Worm (Caenorhabditis elegans) whole organism, late embryonic: ENCODE results near the gene gst-8.

Source experiments
- C08G9.2 ChIP-seq: sonication (generic microtip); optimal IDR thresholded peaks from 2 replicates; lab custom pipeline; 2016; ENCODE audit warnings: mild to moderate bottlenecking, missing genetic modification characterization, moderate library complexity, missing compliant biosample characterization
- F13H6.1 ChIP-seq: sonication (generic microtip); optimal IDR thresholded peaks from 2 replicates; lab custom pipeline; 2016; ENCODE audit warnings: missing genetic modification characterization, missing compliant biosample characterization
- T23F11.4 ChIP-seq: fragments of 200-800 bp; sonication (Bioruptor generic); optimal IDR thresholded peaks from 2 replicates; lab custom pipeline; 2018; ENCODE audit warnings: mild to moderate bottlenecking, missing genetic modification characterization, missing compliant biosample characterization
- ahr-1 ChIP-seq: sonication (generic microtip); optimal IDR thresholded peaks from 2 replicates; lab custom pipeline; 2016; ENCODE audit warnings: missing genetic modification characterization, missing compliant biosample characterization
- ama-1 ChIP-seq: fragments of 150-350 bp; optimal IDR thresholded peaks from 2 replicates; lab custom pipeline; 2014
- ceh-18 ChIP-seq: sonication (generic microtip); optimal IDR thresholded peaks from 2 replicates; lab custom pipeline; 2016; ENCODE audit warnings: missing genetic modification characterization, missing compliant biosample characterization
- ceh-2 ChIP-seq: sonication (generic microtip); optimal IDR thresholded peaks from 2 replicates; lab custom pipeline; 2016; ENCODE audit warnings: missing genotype, missing genetic modification characterization, missing compliant biosample characterization
- ceh-22 ChIP-seq: sonication (generic microtip); optimal IDR thresholded peaks from 2 replicates; lab custom pipeline; 2017; ENCODE audit warnings: missing biosample characterization, missing genetic modification characterization
- ceh-30 ChIP-seq: fragments of 150-350 bp; optimal IDR thresholded peaks from 2 replicates; lab custom pipeline; 2014; ENCODE audit warnings: missing biosample characterization, missing genetic modification characterization
- ceh-34 ChIP-seq: sonication (generic microtip); optimal IDR thresholded peaks from 2 replicates; lab custom pipeline; 2016; ENCODE audit warnings: mild to moderate bottlenecking, missing genetic modification characterization, missing compliant biosample characterization
- ceh-6 ChIP-seq: fragments of 200-800 bp; sonication (Bioruptor generic); optimal IDR thresholded peaks from 2 replicates; lab custom pipeline; 2018; ENCODE audit warnings: mild to moderate bottlenecking, missing genetic modification characterization, missing compliant biosample characterization
- dmd-4 ChIP-seq: sonication (generic microtip); optimal IDR thresholded peaks from 2 replicates; lab custom pipeline; 2016; ENCODE audit warnings: borderline replicate concordance, missing genetic modification characterization, missing compliant biosample characterization
- elt-2 ChIP-seq: sonication (generic microtip); optimal IDR thresholded peaks from 2 replicates; lab custom pipeline; 2016; ENCODE audit warnings: missing genetic modification reagents, missing genetic modification characterization, missing compliant biosample characterization
- elt-4 ChIP-seq: sonication (generic microtip); optimal IDR thresholded peaks from 2 replicates; lab custom pipeline; 2016; ENCODE audit warnings: missing genetic modification characterization, missing compliant biosample characterization
- fax-1 ChIP-seq: sonication (generic microtip); optimal IDR thresholded peaks from 2 replicates; lab custom pipeline; 2016; ENCODE audit warnings: missing genotype, missing genetic modification characterization, missing compliant biosample characterization
- fkh-6 ChIP-seq: sonication (generic microtip); optimal IDR thresholded peaks from 2 replicates; lab custom pipeline; 2016; ENCODE audit warnings: missing genetic modification characterization, missing compliant biosample characterization
- hlh-13 ChIP-seq: fragments of 200-800 bp; sonication (Bioruptor generic); optimal IDR thresholded peaks from 2 replicates; lab custom pipeline; 2018; ENCODE audit warnings: mild to moderate bottlenecking, missing genetic modification characterization, missing compliant biosample characterization
- hlh-30 ChIP-seq: sonication (generic microtip); optimal IDR thresholded peaks from 2 replicates; lab custom pipeline; 2017; ENCODE audit warnings: antibody characterized with exemption, missing genetic modification characterization, missing compliant biosample characterization; ENCODE audit not compliant: insufficient read depth
- hlh-8 ChIP-seq: sonication (generic microtip); optimal IDR thresholded peaks from 2 replicates; lab custom pipeline; 2016; ENCODE audit warnings: missing genotype, missing genetic modification characterization, missing compliant biosample characterization
- lim-6 ChIP-seq: sonication (generic microtip); optimal IDR thresholded peaks from 2 replicates; lab custom pipeline; 2016; ENCODE audit warnings: missing genetic modification characterization, missing compliant biosample characterization
- lin-11 ChIP-seq: fragments of 200-800 bp; sonication (Bioruptor generic); optimal IDR thresholded peaks from 2 replicates; lab custom pipeline; 2018; ENCODE audit warnings: mild to moderate bottlenecking, missing genetic modification characterization, missing compliant biosample characterization
- mec-3 ChIP-seq: sonication (generic microtip); optimal IDR thresholded peaks from 2 replicates; lab custom pipeline; 2016; ENCODE audit warnings: borderline replicate concordance, missing genetic modification characterization, missing compliant biosample characterization
- nfya-1 ChIP-seq: sonication (generic microtip); optimal IDR thresholded peaks from 2 replicates; lab custom pipeline; 2017; ENCODE audit warnings: missing genetic modification characterization, mild to moderate bottlenecking, missing compliant biosample characterization, antibody characterized with exemption, moderate library complexity
- nhr-11 ChIP-seq: fragments of 150-350 bp; optimal IDR thresholded peaks from 2 replicates; lab custom pipeline; 2014; ENCODE audit warnings: missing biosample characterization, missing genetic modification characterization
- nhr-232 ChIP-seq: sonication (generic microtip); optimal IDR thresholded peaks from 2 replicates; lab custom pipeline; 2016; ENCODE audit warnings: missing genetic modification characterization, missing compliant biosample characterization
- npax-4 ChIP-seq: sonication (generic microtip); optimal IDR thresholded peaks from 2 replicates; lab custom pipeline; 2016; ENCODE audit warnings: missing genetic modification characterization, missing compliant biosample characterization
- pag-3 ChIP-seq: sonication (generic microtip); optimal IDR thresholded peaks from 2 replicates; lab custom pipeline; 2016; ENCODE audit warnings: missing compliant biosample characterization, missing genetic modification characterization, borderline replicate concordance
- pat-9 ChIP-seq: fragments of 200-800 bp; sonication (Bioruptor generic); optimal IDR thresholded peaks from 2 replicates; lab custom pipeline; 2018; ENCODE audit warnings: mild to moderate bottlenecking, missing genetic modification characterization, moderate library complexity, missing compliant biosample characterization
- pha-2 ChIP-seq: sonication (generic microtip); optimal IDR thresholded peaks from 2 replicates; lab custom pipeline; 2017; ENCODE audit warnings: mild to moderate bottlenecking, missing genetic modification characterization, missing compliant biosample characterization
- ref-2 ChIP-seq: sonication (generic microtip); optimal IDR thresholded peaks from 2 replicates; lab custom pipeline; 2016; ENCODE audit warnings: missing genetic modification characterization, missing compliant biosample characterization
- sox-2 ChIP-seq: fragments of 200-800 bp; sonication (Bioruptor generic); IDR thresholded peaks from 2 replicates; pipeline ENCODE4 v1.3.6; 2022; ENCODE audit warnings: missing genetic modification reagents, missing genetic modification characterization, missing compliant biosample characterization
- syd-9 ChIP-seq: sonication (generic microtip); optimal IDR thresholded peaks from 2 replicates; lab custom pipeline; 2016; ENCODE audit warnings: mild to moderate bottlenecking, missing genetic modification characterization, moderate library complexity, missing compliant biosample characterization
- tbx-2 ChIP-seq: sonication (generic microtip); optimal IDR thresholded peaks from 2 replicates; lab custom pipeline; 2016; ENCODE audit warnings: missing genetic modification characterization, missing compliant biosample characterization
- unc-3 ChIP-seq, 2 experiments: fragments of 200-800 bp in 1 of 2; sonication (Bioruptor generic) in 1 of 2; sonication (generic microtip) in 1 of 2; conservative IDR thresholded peaks in 1 of 2; optimal IDR thresholded peaks in 1 of 2; 2 replicates each; pipeline versions ENCODE4 v1.3.6 to Lab custom; 2016 to 2022; ENCODE audit warnings: missing compliant biosample characterization in 2 of 2, missing genetic modification characterization in 2 of 2, missing genetic modification reagents in 1 of 2
- zip-5 ChIP-seq: sonication (generic microtip); optimal IDR thresholded peaks from 2 replicates; lab custom pipeline; 2016; ENCODE audit warnings: missing genetic modification characterization, missing compliant biosample characterization
- ztf-16 ChIP-seq: sonication (generic microtip); optimal IDR thresholded peaks from 2 replicates; lab custom pipeline; 2017; ENCODE audit warnings: missing genetic modification characterization, missing compliant biosample characterization

Gene gst-8

DNA sequence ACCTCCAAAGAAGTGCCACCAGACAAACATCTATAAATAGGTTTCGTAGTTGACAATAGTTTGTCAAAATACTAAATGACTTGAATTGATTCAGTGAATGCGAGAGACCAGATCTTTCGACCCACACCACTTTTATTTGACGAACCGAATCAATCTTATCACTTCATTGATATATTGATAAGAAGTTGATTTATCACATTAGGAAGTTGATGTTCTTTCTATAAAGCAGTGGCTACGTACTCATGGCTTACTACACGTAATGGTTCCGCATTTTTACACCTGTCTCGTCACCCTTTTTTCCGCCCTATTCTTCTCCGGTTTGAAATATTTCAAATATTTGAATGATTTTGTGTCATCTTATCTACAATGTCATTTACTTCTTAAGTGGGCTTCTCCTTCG, 37.1 kb downstream of the gst-8 start:
- TF ChIP-seq ceh-22: no peak
- peak; percentile 83 for TF ChIP-seq elt-2 (tag; lab: Kevin White, UChicago)
- TF ChIP-seq hlh-13 (GFP tag; lab: Kevin White, UChicago): no peak

DNA sequence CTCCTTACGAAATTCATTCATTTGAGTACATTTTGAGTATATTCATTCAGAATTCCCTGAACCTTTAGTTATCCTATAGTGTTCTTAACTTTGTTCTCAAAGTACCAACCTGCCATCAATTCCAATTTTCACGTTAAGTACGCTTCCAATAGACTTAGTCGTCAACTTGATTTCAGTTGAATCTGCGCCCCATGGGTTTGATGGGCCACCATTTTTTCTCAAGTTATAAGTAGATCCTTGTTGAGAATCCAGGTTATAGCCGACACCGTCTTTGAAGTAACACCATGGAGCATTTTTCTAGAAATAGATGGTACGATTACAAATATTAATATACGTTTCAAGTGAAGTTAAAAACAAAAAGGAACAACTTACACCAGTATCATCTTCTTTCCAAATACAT, 41.2 kb downstream of the gst-8 start:
- TF ChIP-seq elt-2 (tag; lab: Kevin White, UChicago) (no peak), lim-6 (tag; lab: Kevin White, UChicago) (no peak), fkh-6 (tag; lab: Kevin White, UChicago) (no peak), ceh-22 (no peak), hlh-30 (no peak), ceh-18 (tag; lab: Kevin White, UChicago) (no peak), ztf-16 (tag; lab: Kevin White, UChicago) (no peak), npax-4 (tag; lab: Kevin White, UChicago) (no peak), hlh-8 (tag; lab: Kevin White, UChicago) (no peak), ahr-1 (tag; lab: Kevin White, UChicago) (no peak), pat-9 (tag; lab: Kevin White, UChicago) (no peak), sox-2 (GFP tag; lab: Robert Waterston, UW) (no peak), elt-4 (no peak), ama-1 (lab: Kevin White, UChicago) (no peak), pha-2 (tag; lab: Kevin White, UChicago) (no peak), dmd-4 (tag; lab: Kevin White, UChicago) (no peak)

DNA sequence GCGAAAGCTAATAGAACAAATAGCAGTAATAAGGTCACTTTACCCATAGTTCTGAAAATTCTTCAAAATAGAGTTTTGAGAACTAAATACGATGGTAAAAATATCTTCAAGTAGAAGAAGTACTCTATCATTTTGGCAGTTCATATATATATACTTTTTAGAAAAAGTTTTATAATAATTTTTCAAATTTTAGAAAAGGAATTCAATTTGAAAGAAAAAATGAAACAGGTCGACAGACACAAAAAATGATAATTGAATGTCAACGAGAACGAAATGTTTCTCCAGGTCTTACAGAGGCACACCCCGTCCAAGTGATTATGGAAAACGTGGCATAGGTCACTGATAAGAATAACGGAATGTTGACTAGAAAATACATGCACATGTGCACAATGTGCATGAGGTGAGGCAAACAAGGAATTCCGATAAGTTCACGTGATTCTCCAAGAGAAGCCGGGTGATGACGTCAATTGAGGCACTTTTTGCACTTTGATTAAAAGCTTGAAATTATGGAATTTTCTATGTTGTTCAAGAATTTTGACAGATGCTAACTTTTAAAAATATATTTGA, 41.8 kb downstream of the gst-8 start, which contains the start of gene aagr-2:
aagr-2 (minus strand) TSS at position 51 of the 567 bp plus-strand sequence.
- no peak for TF ChIP-seq ceh-30
- TF ChIP-seq elt-2 (tag; lab: Kevin White, UChicago): peak; percentile 99
- TF ChIP-seq lin-11 (tag; lab: Kevin White, UChicago): no peak
- TF ChIP-seq nhr-232 (tag; lab: Kevin White, UChicago): no peak
- TF ChIP-seq pag-3 (tag; lab: Kevin White, UChicago): no peak
- TF ChIP-seq ceh-6 (GFP tag; lab: Kevin White, UChicago): no peak
- TF ChIP-seq ceh-2: no peak
- no peak for TF ChIP-seq syd-9 (tag; lab: Kevin White, UChicago)

DNA sequence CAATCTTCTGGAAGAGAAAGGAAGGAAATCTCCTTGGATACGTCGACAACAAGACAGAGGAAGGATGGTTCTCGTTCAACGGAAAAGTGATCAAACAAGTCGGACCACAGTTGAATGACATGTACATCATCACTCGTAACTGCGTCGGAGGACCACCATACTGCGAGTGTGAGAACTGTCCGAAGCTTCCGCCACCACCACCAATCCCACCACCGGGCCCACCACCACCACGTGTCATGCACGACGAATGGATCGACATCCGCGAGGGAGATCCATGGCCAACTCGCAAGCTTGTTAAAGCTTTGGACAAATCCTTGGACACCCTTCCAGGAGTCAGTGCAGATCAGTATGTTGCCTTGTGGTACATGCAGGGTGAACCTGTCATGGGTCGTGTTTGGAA, 47.8 kb downstream of the gst-8 start:
- TF ChIP-seq elt-2 (tag; lab: Kevin White, UChicago) (no peak), hlh-13 (GFP tag; lab: Kevin White, UChicago) (no peak), ceh-6 (GFP tag; lab: Kevin White, UChicago) (no peak), fax-1 (no peak), ref-2 (tag; lab: Kevin White, UChicago) (no peak), C08G9.2 (no peak), syd-9 (tag; lab: Kevin White, UChicago) (no peak), T23F11.4 (GFP tag; lab: Kevin White, UChicago) (no peak), F13H6.1 (no peak), mec-3 (tag; lab: Kevin White, UChicago) (no peak), ceh-34 (tag; lab: Kevin White, UChicago) (no peak), tbx-2 (tag; lab: Kevin White, UChicago) (no peak), ahr-1 (tag; lab: Kevin White, UChicago) (no peak), nfya-1 (tag; lab: Kevin White, UChicago) (no peak), unc-3 (GFP tag; conservative IDR thresholded peaks at IDR 0.05; lab: Robert Waterston, UW) (no peak), unc-3 (tag; optimal IDR thresholded peaks at IDR 0.05; lab: Kevin White, UChicago) (no peak), nhr-11 (tag; lab: Kevin White, UChicago) (no peak), zip-5 (tag; lab: Kevin White, UChicago) (no peak)
